Fruit fly (Drosophila melanogaster): ENCODE results near the gene CG8870.

DNA sequence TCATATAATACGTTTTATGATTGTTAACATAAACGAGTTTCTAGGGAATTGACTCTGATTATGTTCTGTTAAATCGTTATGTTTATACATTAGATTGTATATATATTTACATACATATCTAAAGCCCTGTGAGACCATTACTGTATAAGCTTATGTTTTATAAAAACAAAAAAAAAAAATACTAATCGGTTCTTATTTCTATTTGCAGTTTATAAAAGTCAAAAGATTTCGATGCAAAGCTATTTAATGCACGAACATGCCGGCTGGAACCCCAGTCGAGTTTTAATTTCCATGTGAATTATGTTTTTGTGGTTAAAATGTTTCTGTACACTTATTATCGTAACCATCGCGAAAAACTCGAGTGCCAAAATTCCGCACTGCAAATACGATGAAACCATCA lies 26.3 kb upstream of the CG8870 start, which contains the start of gene mthl12:
- TF ChIP-seq CG1620 (GFP tag; optimal IDR thresholded peaks at IDR 0.05) (no peak), cnc (optimal IDR thresholded peaks at IDR 0.05) (no peak), kay (GFP tag; ENCODE audit: borderline replicate concordance) (no peak), CG5204 (GFP tag; optimal IDR thresholded peaks at IDR 0.05) (no peak), Clk (GFP tag; optimal IDR thresholded peaks at IDR 0.05) (no peak), CG33017 (tag; optimal IDR thresholded peaks at IDR 0.05) (no peak), Crg-1 (GFP tag; optimal IDR thresholded peaks at IDR 0.05) (no peak), bab1 (GFP tag; optimal IDR thresholded peaks at IDR 0.05) (no peak), CG7045 (GFP tag; optimal IDR thresholded peaks at IDR 0.05) (no peak), CG12768 (GFP tag; optimal IDR thresholded peaks at IDR 0.05) (no peak), Mnt (GFP tag; optimal IDR thresholded peaks at IDR 0.05) (no peak), cic (GFP tag; optimal IDR thresholded peaks at IDR 0.05) (no peak), CG11617 (GFP tag; optimal IDR thresholded peaks at IDR 0.05) (no peak), tj (GFP tag; optimal IDR thresholded peaks at IDR 0.05) (no peak)
